Worm (Caenorhabditis elegans): Measurements from ENCODE around the gene thn-5.

Gene thn-5

ce11 chrIV:5186480-5187205, 44.0 kb upstream of the thn-5 start, which contains the start of the genes W03F8.6 and mtrf-1L:
Gene W03F8.6 (minus strand): TSS chrIV:5186580.
Gene mtrf-1L (plus strand): TSS chrIV:5187155.
- peak; percentile 36 for TF ChIP-seq F13H6.1 (tag; optimal IDR thresholded peaks at IDR 0.05)
- no peak for TF ChIP-seq nhr-237 (tag; optimal IDR thresholded peaks at IDR 0.05)

ce11 chrIV:5188051-5188450, 42.6 kb upstream of the thn-5 start:
- no peak for TF ChIP-seq crh-2 (tag; optimal IDR thresholded peaks at IDR 0.05)
- TF ChIP-seq sem-4 (tag; optimal IDR thresholded peaks at IDR 0.05) = no peak
- TF ChIP-seq gmeb-1 (tag; optimal IDR thresholded peaks at IDR 0.05) = peak; percentile 77
- TF ChIP-seq unc-62 (GFP tag; optimal IDR thresholded peaks at IDR 0.05) = no peak
- no peak for TF ChIP-seq lin-13 (GFP tag; optimal IDR thresholded peaks at IDR 0.05)
- TF ChIP-seq lsy-2 (tag; optimal IDR thresholded peaks at IDR 0.05) = peak in 1 of 2 experiments; percentile 53
- TF ChIP-seq zag-1 (tag; optimal IDR thresholded peaks at IDR 0.05) = no peak
- TF ChIP-seq unc-55 (GFP tag; optimal IDR thresholded peaks at IDR 0.05) = peak; percentile 76

ce11 chrIV:5195531-5195930, 35.1 kb upstream of the thn-5 start, which contains the start of gene gpa-18:
Gene gpa-18 (minus strand): TSS chrIV:5195631.
- TF ChIP-seq skn-1 (tag; optimal IDR thresholded peaks at IDR 0.05) (no peak), unc-62 (GFP tag; optimal IDR thresholded peaks at IDR 0.05) (no peak), ztf-11 (tag; optimal IDR thresholded peaks at IDR 0.05) (no peak), lsy-2 (tag; optimal IDR thresholded peaks at IDR 0.05) (no peak), nhr-77 (tag; optimal IDR thresholded peaks at IDR 0.05) (no peak), sma-3 (GFP tag; optimal IDR thresholded peaks at IDR 0.05) (no peak), elt-3 (tag; optimal IDR thresholded peaks at IDR 0.05) (no peak)

ce11 chrIV:5200813-5201212, 29.8 kb upstream of the thn-5 start:
- TF ChIP-seq nhr-21 (tag; optimal IDR thresholded peaks at IDR 0.05) = peak; percentile 32
- TF ChIP-seq lsy-2 (tag; optimal IDR thresholded peaks at IDR 0.05) = peak in 1 of 2 experiments; percentile 18
- no peak for TF ChIP-seq R02D3.7 (tag; optimal IDR thresholded peaks at IDR 0.05)

- TF ChIP-seq ceh-16 (tag; optimal IDR thresholded peaks at IDR 0.05) (no peak), gmeb-1 (tag; optimal IDR thresholded peaks at IDR 0.05) (no peak), sma-9 (GFP tag; optimal IDR thresholded peaks at IDR 0.05) (no peak), sma-9 (tag; optimal IDR thresholded peaks at IDR 0.05) (no peak), nhr-11 (tag; optimal IDR thresholded peaks at IDR 0.05) (no peak), fos-1 (tag; optimal IDR thresholded peaks at IDR 0.05) (no peak), ceh-82 (tag; optimal IDR thresholded peaks at IDR 0.05) (no peak), snpc-4 (tag; optimal IDR thresholded peaks at IDR 0.05) (no peak), nhr-237 (tag; optimal IDR thresholded peaks at IDR 0.05) (no peak), nhr-6 (tag; optimal IDR thresholded peaks at IDR 0.05) (no peak), ama-1 (optimal IDR thresholded peaks at IDR 0.05) (no peak), blmp-1 (tag; optimal IDR thresholded peaks at IDR 0.05; ENCODE audit: insufficient read depth) (no peak), mab-5 (tag; optimal IDR thresholded peaks at IDR 0.05) (no peak), C34F6.9 (tag; optimal IDR thresholded peaks at IDR 0.05) (no peak), nhr-21 (tag; optimal IDR thresholded peaks at IDR 0.05) (no peak), nhr-25 (tag; optimal IDR thresholded peaks at IDR 0.05) (no peak)
Observed at ce11 chrIV:5202575-5202974, 28.1 kb upstream of the thn-5 start.

ce11 chrIV:5204573-5204972, 26.1 kb upstream of the thn-5 start, which contains the start of gene tni-4:
Gene tni-4 (plus strand): TSS chrIV:5204591.
- TF ChIP-seq nhr-6 (tag; optimal IDR thresholded peaks at IDR 0.05) (no peak), sma-3 (GFP tag; optimal IDR thresholded peaks at IDR 0.05) (no peak), dmd-4 (tag; optimal IDR thresholded peaks at IDR 0.05) (no peak), nhr-129 (tag; optimal IDR thresholded peaks at IDR 0.05) (no peak), Y55F3AM.14 (GFP tag; optimal IDR thresholded peaks at IDR 0.05) (no peak), sma-9 (GFP tag; optimal IDR thresholded peaks at IDR 0.05) (no peak), sma-9 (tag; optimal IDR thresholded peaks at IDR 0.05) (no peak), ceh-16 (tag; optimal IDR thresholded peaks at IDR 0.05) (no peak), blmp-1 (tag; optimal IDR thresholded peaks at IDR 0.05; ENCODE audit: insufficient read depth) (no peak), nhr-10 (tag; optimal IDR thresholded peaks at IDR 0.05) (no peak)

Data from whole organism, L2 larva.